Worm (Caenorhabditis elegans) whole organism, mixed stage, embryonic: ENCODE measurements around the gene ZK809.9.

Experiments used
- bed-3 ChIP-seq: fragments of 200-800 bp; sonication (Bioruptor generic); optimal IDR thresholded peaks from 3 replicates; lab custom pipeline; 2018; ENCODE audit warnings: mild to moderate bottlenecking, missing genetic modification characterization, moderate library complexity, missing compliant biosample characterization
- blmp-1 ChIP-seq: fragments of 150-350 bp; optimal IDR thresholded peaks from 2 replicates; lab custom pipeline; 2014; ENCODE audit warnings: missing biosample characterization, missing genetic modification characterization
- ceh-39 ChIP-seq: fragments of 150-350 bp; optimal IDR thresholded peaks from 2 replicates; lab custom pipeline; 2014; ENCODE audit warnings: missing biosample characterization, missing genetic modification characterization
- elt-1 ChIP-seq: sonication (generic microtip); optimal IDR thresholded peaks from 2 replicates; lab custom pipeline; 2017; ENCODE audit warnings: missing genetic modification characterization, mild to moderate bottlenecking, missing compliant biosample characterization, antibody characterized with exemption, moderate library complexity, borderline replicate concordance; ENCODE audit not compliant: insufficient read depth
- lsy-2 ChIP-seq: fragments of 150-350 bp; optimal IDR thresholded peaks from 2 replicates; lab custom pipeline; 2014; ENCODE audit warnings: missing biosample characterization, missing genetic modification characterization
- nhr-237 ChIP-seq: fragments of 150-350 bp; optimal IDR thresholded peaks from 2 replicates; lab custom pipeline; 2014; ENCODE audit warnings: missing biosample characterization, missing genetic modification characterization
- nhr-28 ChIP-seq: fragments of 150-350 bp; optimal IDR thresholded peaks from 2 replicates; lab custom pipeline; 2014; ENCODE audit warnings: missing biosample characterization, missing genetic modification characterization
- pha-4 ChIP-seq: fragments of 150-350 bp; optimal IDR thresholded peaks from 2 replicates; lab custom pipeline; 2018; ENCODE audit warnings: missing biosample characterization, missing genetic modification reagents, missing genetic modification characterization
- snpc-4 ChIP-seq: fragments of 150-350 bp; optimal IDR thresholded peaks from 2 replicates; lab custom pipeline; 2014; ENCODE audit warnings: missing biosample characterization, missing genetic modification characterization
- unc-120 ChIP-seq: sonication (generic microtip); optimal IDR thresholded peaks from 2 replicates; lab custom pipeline; 2017; ENCODE audit warnings: missing genetic modification characterization, missing compliant biosample characterization; ENCODE audit not compliant: poor library complexity, severe bottlenecking
- unc-62 ChIP-seq: fragments of 150-350 bp; optimal IDR thresholded peaks from 2 replicates; lab custom pipeline; 2014; ENCODE audit warnings: missing biosample characterization, missing genetic modification reagents, missing genetic modification characterization

DNA sequence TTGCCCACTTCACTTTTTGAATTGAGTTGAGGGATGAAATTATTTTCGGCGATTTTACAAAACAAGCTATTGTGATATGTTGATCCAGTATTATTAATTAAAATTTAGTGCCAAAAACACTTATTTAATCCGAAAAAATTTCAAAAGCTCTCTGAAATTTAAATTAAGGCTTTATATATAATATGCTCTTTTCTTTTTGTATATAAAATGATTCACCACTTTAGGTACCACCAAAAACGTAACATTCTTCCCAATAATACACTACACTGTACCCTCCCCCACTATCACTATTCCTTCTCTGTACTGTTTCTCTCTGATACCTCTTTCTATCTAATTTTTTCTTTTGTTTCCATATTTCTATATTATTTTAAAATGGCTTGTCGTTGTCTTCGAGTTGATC, 21.3 kb upstream of the ZK809.9 start, which contains the start of gene prx-2:
- TF ChIP-seq snpc-4, result no peak
- TF ChIP-seq elt-1 (tag; lab: Kevin White, UChicago), result no peak
- no peak for TF ChIP-seq bed-3
- TF ChIP-seq unc-120 (tag; lab: Kevin White, UChicago), result no peak
- TF ChIP-seq lsy-2, result no peak
- TF ChIP-seq blmp-1, result no peak
- TF ChIP-seq ceh-39 (tag; lab: Kevin White, UChicago), result no peak
- TF ChIP-seq unc-62, result no peak
- no peak for TF ChIP-seq nhr-28 (tag; lab: Kevin White, UChicago)
- no peak for TF ChIP-seq pha-4
- no peak for TF ChIP-seq nhr-237 (tag; lab: Kevin White, UChicago)
